Worm (Caenorhabditis elegans): ENCODE data around the gene K02E11.6.

Gene K02E11.6

DNA sequence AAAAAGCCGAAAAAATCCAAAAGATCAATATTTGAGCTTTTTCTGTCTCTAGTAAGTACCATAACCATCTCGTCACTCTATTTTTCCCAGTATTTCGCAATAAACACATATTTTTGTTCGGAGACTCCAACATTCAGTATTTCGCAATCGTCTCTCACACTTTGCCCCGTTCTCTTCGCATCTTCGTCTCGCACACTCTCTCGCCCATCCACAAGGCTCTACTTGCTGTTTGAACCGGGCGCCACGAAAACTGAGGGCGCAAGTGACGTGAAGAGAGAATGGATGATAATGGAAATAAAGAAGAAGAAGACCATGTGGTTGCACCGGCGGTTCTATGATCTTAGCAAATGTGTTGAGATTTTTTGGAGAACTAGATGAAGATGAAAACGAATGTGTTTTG, 48.5 kb upstream of the K02E11.6 start (continued):
- TF ChIP-seq let-526 (GFP tag; IDR thresholded peaks at IDR 0.05) (peak; percentile 76), gei-17 (GFP tag; optimal IDR thresholded peaks at IDR 0.05) (peak; percentile 66), cebp-1 (GFP tag; IDR thresholded peaks at IDR 0.05) (peak; percentile 100), cebp-1 (tag; optimal IDR thresholded peaks at IDR 0.05) (peak; percentile 100), F55B11.4 (tag; optimal IDR thresholded peaks at IDR 0.05; ENCODE audit: borderline replicate concordance, insufficient read depth) (no peak), B0019.2 (GFP tag; conservative IDR thresholded peaks at IDR 0.05) (no peak), madf-10 (tag; optimal IDR thresholded peaks at IDR 0.05) (peak; percentile 77), lir-1 (GFP tag; conservative IDR thresholded peaks at IDR 0.05) (peak; percentile 20; the same call in 1 of the 2 replicates), ets-4 (GFP tag; optimal IDR thresholded peaks at IDR 0.05) (peak; percentile 45), ZK185.1 (tag; optimal IDR thresholded peaks at IDR 0.05; ENCODE audit: poor library complexity, severe bottlenecking) (peak; percentile 50), hrde-1 (tag; optimal IDR thresholded peaks at IDR 0.05; ENCODE audit: borderline replicate concordance) (no peak), madf-6 (GFP tag; IDR thresholded peaks at IDR 0.05) (no peak), dpl-1 (GFP tag; optimal IDR thresholded peaks at IDR 0.05) (no peak), ztf-25 (GFP tag; IDR thresholded peaks at IDR 0.05) (no peak), atf-7 (tag; optimal IDR thresholded peaks at IDR 0.05) (peak; percentile 93), T07F8.4 (tag; optimal IDR thresholded peaks at IDR 0.05) (peak; percentile 16), attf-6 (GFP tag; IDR thresholded peaks at IDR 0.05) (no peak), lin-40 (tag; optimal IDR thresholded peaks at IDR 0.05) (peak; percentile 90), rec-8 (tag; optimal IDR thresholded peaks at IDR 0.05) (no peak), ztf-3 (GFP tag; optimal IDR thresholded peaks at IDR 0.05) (peak; percentile 53), mel-28 (tag; optimal IDR thresholded peaks at IDR 0.05; ENCODE audit: borderline replicate concordance) (no peak), rpc-1 (optimal IDR thresholded peaks at IDR 0.05) (no peak), rpc-1 (tag; optimal IDR thresholded peaks at IDR 0.05) (no peak), unc-62 (GFP tag; optimal IDR thresholded peaks at IDR 0.05) (peak; percentile 36), mcd-1 (GFP tag; IDR thresholded peaks at IDR 0.05) (peak; percentile 78), C06A6.2 (GFP tag; conservative IDR thresholded peaks at IDR 0.05) (peak; percentile 82), cebp-2 (GFP tag; IDR thresholded peaks at IDR 0.05) (no peak), let-607 (tag; optimal IDR thresholded peaks at IDR 0.05) (peak; percentile 77 to 80), repo-1 (tag; optimal IDR thresholded peaks at IDR 0.05) (peak; percentile 15), egl-44 (GFP tag; IDR thresholded peaks at IDR 0.05) (no peak), F22D6.2 (tag; optimal IDR thresholded peaks at IDR 0.05) (peak; percentile 19), lin-35 (GFP tag; optimal IDR thresholded peaks at IDR 0.05) (peak in 1 of 3 experiments; percentile 84), rcor-1 (GFP tag; IDR thresholded peaks at IDR 0.05) (peak; percentile 57), pha-4 (tag; optimal IDR thresholded peaks at IDR 0.05) (peak; percentile 96), ztf-26 (tag; optimal IDR thresholded peaks at IDR 0.05) (peak; percentile 83), ama-1 (optimal IDR thresholded peaks at IDR 0.05) (no peak), ama-1 (GFP tag; optimal IDR thresholded peaks at IDR 0.05) (no peak), madf-8 (GFP tag; conservative IDR thresholded peaks at IDR 0.05) (no peak), hmg-1.2 (GFP tag; IDR thresholded peaks at IDR 0.05) (peak; percentile 96), ekl-4 (GFP tag; IDR thresholded peaks at IDR 0.05) (0 out of 2 replicates have a peak, but pooled peaks have one; percentile 51), T26A5.8 (tag; optimal IDR thresholded peaks at IDR 0.05) (no peak), dpff-1 (tag; optimal IDR thresholded peaks at IDR 0.05) (no peak), ztf-18 (tag; optimal IDR thresholded peaks at IDR 0.05) (peak; percentile 77), dox-1 (GFP tag; IDR thresholded peaks at IDR 0.05) (peak; percentile 85), nhr-80 (tag; optimal IDR thresholded peaks at IDR 0.05) (peak; percentile 95), ceh-27 (GFP tag; optimal IDR thresholded peaks at IDR 0.05) (peak; percentile 86), die-1 (tag; optimal IDR thresholded peaks at IDR 0.05) (peak; percentile 35), lin-26 (GFP tag; IDR thresholded peaks at IDR 0.05) (peak; percentile 66; the same call in 1 of the 2 replicates)
